Fruit fly (Drosophila melanogaster) whole organism, prepupa: ENCODE results near the gene TfAP-2.
A peak's percentile ranks its signal among the peaks of the same experiment; 100 is the strongest.

ENCODE experiments used
- Blimp-1 ChIP-seq: fragments of 200-800 bp; sonication (Bioruptor generic); optimal IDR thresholded peaks from 3 replicates; lab custom pipeline; 2017; ENCODE audit warnings: missing biosample characterization, missing genetic modification characterization, mild to moderate bottlenecking, moderate library complexity, missing genetic modification reagents
- CG10669 ChIP-seq: fragments of 200-800 bp; sonication (Bioruptor generic); optimal IDR thresholded peaks from 3 replicates; lab custom pipeline; 2018; ENCODE audit warnings: missing biosample characterization, mild to moderate bottlenecking, missing genetic modification characterization, moderate library complexity
- CG11762 ChIP-seq: fragments of 200-800 bp; sonication (Bioruptor generic); optimal IDR thresholded peaks from 3 replicates; lab custom pipeline; 2016; ENCODE audit warnings: missing biosample characterization, missing genetic modification characterization; ENCODE audit not compliant: insufficient read depth
- CG15336 ChIP-seq: fragments of 200-800 bp; sonication (Bioruptor generic); IDR thresholded peaks from 2 replicates; pipeline ENCODE4 v1.3.6; 2022; ENCODE audit warnings: missing biosample characterization, missing genetic modification characterization
- CG1621 ChIP-seq: fragments of 200-800 bp; sonication (Bioruptor generic); optimal IDR thresholded peaks from 3 replicates; lab custom pipeline; 2018; ENCODE audit warnings: missing biosample characterization, mild to moderate bottlenecking, missing genetic modification characterization
- CG16779 ChIP-seq: fragments of 200-800 bp; sonication (Bioruptor generic); optimal IDR thresholded peaks from 3 replicates; lab custom pipeline; 2017; ENCODE audit warnings: missing biosample characterization, mild to moderate bottlenecking, missing genetic modification characterization
- CG3032 ChIP-seq: fragments of 200-800 bp; optimal IDR thresholded peaks from 2 replicates; lab custom pipeline; 2019; ENCODE audit warnings: missing biosample characterization, mild to moderate bottlenecking, missing genetic modification characterization, moderate library complexity
- CG31627 ChIP-seq: fragments of 200-800 bp; sonication (Bioruptor generic); optimal IDR thresholded peaks from 3 replicates; lab custom pipeline; 2016; ENCODE audit warnings: missing biosample characterization, missing genetic modification characterization
- CG32006 ChIP-seq: fragments of 200-800 bp; sonication (Bioruptor generic); optimal IDR thresholded peaks from 3 replicates; lab custom pipeline; 2017; ENCODE audit warnings: missing biosample characterization, mild to moderate bottlenecking, missing genetic modification characterization
- CG34406 ChIP-seq: fragments of 200-800 bp; sonication (Bioruptor generic); optimal IDR thresholded peaks from 3 replicates; lab custom pipeline; 2016; ENCODE audit warnings: missing biosample characterization, missing genetic modification characterization
- CG6276 ChIP-seq: fragments of 200-800 bp; sonication (Bioruptor generic); optimal IDR thresholded peaks from 2 replicates; lab custom pipeline; 2017; ENCODE audit warnings: missing biosample characterization, mild to moderate bottlenecking, missing genetic modification characterization
- CG6808 ChIP-seq: fragments of 200-800 bp; sonication (Bioruptor generic); optimal IDR thresholded peaks from 3 replicates; lab custom pipeline; 2017; ENCODE audit warnings: missing biosample characterization, missing genetic modification characterization, mild to moderate bottlenecking, moderate library complexity, missing genetic modification reagents
- CG6854 ChIP-seq: fragments of 200-800 bp; sonication (Bioruptor generic); optimal IDR thresholded peaks from 2 replicates; lab custom pipeline; 2017; ENCODE audit warnings: missing biosample characterization, mild to moderate bottlenecking, missing genetic modification characterization
- CG7368 ChIP-seq: fragments of 200-800 bp; sonication (Bioruptor generic); optimal IDR thresholded peaks from 3 replicates; lab custom pipeline; 2016; ENCODE audit warnings: missing biosample characterization, missing genetic modification characterization
- CG8119 ChIP-seq: fragments of 200-800 bp; sonication (Bioruptor generic); IDR thresholded peaks from 3 replicates; pipeline ENCODE4 v1.3.6; 2022; ENCODE audit warnings: missing biosample characterization, missing genetic modification characterization
- CG9139 ChIP-seq: fragments of 200-800 bp; sonication (Bioruptor generic); optimal IDR thresholded peaks from 3 replicates; lab custom pipeline; 2017; ENCODE audit warnings: missing biosample characterization, mild to moderate bottlenecking, missing genetic modification characterization
- Eip78C ChIP-seq: fragments of 200-800 bp; sonication (Bioruptor generic); peaks from one replicate; lab custom pipeline; 2016; ENCODE audit warnings: missing biosample characterization, missing genetic modification characterization
- Gug ChIP-seq: fragments of 200-800 bp; sonication (Bioruptor generic); IDR thresholded peaks from 2 replicates; pipeline ENCODE4 v1.3.6; 2022; ENCODE audit warnings: missing biosample characterization, missing genetic modification characterization
- Hr39 ChIP-seq: fragments of 200-800 bp; sonication (Bioruptor generic); optimal IDR thresholded peaks from 2 replicates; lab custom pipeline; 2016; ENCODE audit warnings: missing biosample characterization, missing genetic modification characterization
- Smox ChIP-seq: fragments of 200-800 bp; sonication (Bioruptor generic); optimal IDR thresholded peaks from 3 replicates; lab custom pipeline; 2016; ENCODE audit warnings: missing biosample characterization, missing genetic modification characterization
- Sox102F ChIP-seq: fragments of 200-800 bp; sonication (Bioruptor generic); optimal IDR thresholded peaks from 2 replicates; lab custom pipeline; 2016; ENCODE audit warnings: missing biosample characterization, mild to moderate bottlenecking, missing genetic modification characterization
- achi ChIP-seq: fragments of 200-800 bp; sonication (Bioruptor generic); optimal IDR thresholded peaks from 3 replicates; lab custom pipeline; 2016; ENCODE audit warnings: missing biosample characterization, missing genetic modification characterization
- dsx ChIP-seq: fragments of 200-800 bp; optimal IDR thresholded peaks from 3 replicates; lab custom pipeline; 2019; ENCODE audit warnings: missing biosample characterization, mild to moderate bottlenecking, missing genetic modification characterization, moderate library complexity; ENCODE audit not compliant: poor library complexity, severe bottlenecking
- eg ChIP-seq: fragments of 200-800 bp; sonication (Bioruptor generic); IDR thresholded peaks from 3 replicates; pipeline ENCODE4 v1.3.6; 2022; ENCODE audit warnings: missing biosample characterization, missing genetic modification characterization
- fd59A ChIP-seq: fragments of 200-800 bp; sonication (Bioruptor generic); optimal IDR thresholded peaks from 2 replicates; lab custom pipeline; 2017; ENCODE audit warnings: missing biosample characterization, mild to moderate bottlenecking, missing genetic modification characterization, missing genetic modification reagents
- fkh ChIP-seq: fragments of 200-800 bp; sonication (Bioruptor generic); optimal IDR thresholded peaks from 3 replicates; lab custom pipeline; 2017; ENCODE audit warnings: missing biosample characterization, mild to moderate bottlenecking, missing genetic modification characterization, moderate library complexity
- lz ChIP-seq: fragments of 200-800 bp; sonication (Bioruptor generic); optimal IDR thresholded peaks from 3 replicates; lab custom pipeline; 2016; ENCODE audit warnings: missing biosample characterization, missing genetic modification characterization
- pdm3 ChIP-seq: fragments of 200-800 bp; sonication (Bioruptor generic); optimal IDR thresholded peaks from 3 replicates; lab custom pipeline; 2016; ENCODE audit warnings: missing biosample characterization, missing genetic modification characterization
- salr ChIP-seq, 2 experiments: fragments of 200-800 bp; sonication (Bioruptor generic); optimal IDR thresholded peaks; 3 replicates each; lab custom pipeline; 2016 to 2018; ENCODE audit warnings: missing biosample characterization in 2 of 2, missing genetic modification characterization in 2 of 2, mild to moderate bottlenecking in 1 of 2
- spab ChIP-seq: fragments of 200-800 bp; sonication (Bioruptor generic); optimal IDR thresholded peaks from 2 replicates; lab custom pipeline; 2017; ENCODE audit warnings: missing biosample characterization, mild to moderate bottlenecking, missing genetic modification characterization, missing genetic modification reagents
- ss ChIP-seq, 2 experiments: fragments of 200-800 bp; sonication (Bioruptor generic); optimal IDR thresholded peaks; 2 replicates in 1 of 2; 3 replicates in 1 of 2; lab custom pipeline; 2017 to 2018; ENCODE audit warnings: mild to moderate bottlenecking in 2 of 2, missing biosample characterization in 2 of 2, missing genetic modification characterization in 2 of 2, moderate library complexity in 1 of 2

The TfAP-2 gene

DNA sequence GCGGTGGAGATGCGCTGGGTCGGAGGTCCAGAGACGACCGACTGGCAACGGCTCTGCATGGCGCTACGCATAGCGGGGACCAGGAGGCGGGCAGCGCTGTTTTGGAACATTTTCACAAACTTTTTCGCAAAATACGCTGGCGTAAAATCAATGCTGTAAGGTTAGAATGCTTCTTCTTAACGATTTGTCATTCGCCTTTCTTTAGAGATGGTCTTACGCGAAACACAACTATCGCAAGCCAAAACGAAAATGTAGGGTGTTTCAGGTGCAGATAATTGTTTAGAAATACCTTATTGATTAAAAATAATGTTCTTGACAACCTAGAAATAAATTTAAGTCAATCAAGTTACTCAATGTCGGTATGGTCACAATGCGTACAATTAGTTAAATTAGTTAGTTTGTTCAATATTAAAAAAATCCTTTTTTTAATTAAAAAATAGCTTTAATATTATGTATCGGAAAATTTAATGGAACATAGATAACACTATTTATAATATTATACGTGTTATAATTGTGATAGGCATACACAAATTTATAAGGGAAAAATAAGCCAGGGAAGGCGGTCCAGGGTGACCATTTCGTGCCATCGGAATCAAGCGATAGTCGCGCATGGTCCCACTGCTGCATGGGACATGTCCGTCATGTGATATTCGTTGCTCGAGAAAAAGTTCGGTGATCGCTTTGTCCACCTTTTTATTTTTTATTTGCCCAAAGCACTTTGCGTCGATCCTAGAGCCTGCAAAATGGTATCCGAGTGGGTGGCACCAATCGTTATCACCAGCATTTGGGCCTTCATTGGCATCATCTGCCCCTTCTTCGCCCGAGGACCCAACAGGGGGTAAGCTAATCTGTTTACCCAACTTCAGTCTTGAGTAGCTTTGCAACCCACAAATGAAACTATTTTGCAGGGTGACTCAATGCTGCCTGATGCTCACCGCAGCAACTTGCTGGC lies 47.1 kb upstream of the TfAP-2 start, which contains the start of the genes COX8 and VhaM9.7-b (continued):
- TF ChIP-seq dsx (GFP tag; lab: Kevin White, UChicago) (no peak), ss (GFP tag; optimal IDR thresholded peaks at IDR 0.05; lab: Kevin White, UChicago) (no peak), achi (no peak), Eip78C (GFP tag; lab: Kevin White, UChicago) (peak; percentile 80), salr (GFP tag; optimal IDR thresholded peaks at IDR 0.05; lab: Kevin White, UChicago) (no peak), Gug (GFP tag; lab: Robert Waterston, UW) (no peak), lz (GFP tag; lab: Kevin White, UChicago) (peak; percentile 63), eg (GFP tag; lab: Robert Waterston, UW) (no peak), Blimp-1 (GFP tag; lab: Kevin White, UChicago) (no peak)

DNA sequence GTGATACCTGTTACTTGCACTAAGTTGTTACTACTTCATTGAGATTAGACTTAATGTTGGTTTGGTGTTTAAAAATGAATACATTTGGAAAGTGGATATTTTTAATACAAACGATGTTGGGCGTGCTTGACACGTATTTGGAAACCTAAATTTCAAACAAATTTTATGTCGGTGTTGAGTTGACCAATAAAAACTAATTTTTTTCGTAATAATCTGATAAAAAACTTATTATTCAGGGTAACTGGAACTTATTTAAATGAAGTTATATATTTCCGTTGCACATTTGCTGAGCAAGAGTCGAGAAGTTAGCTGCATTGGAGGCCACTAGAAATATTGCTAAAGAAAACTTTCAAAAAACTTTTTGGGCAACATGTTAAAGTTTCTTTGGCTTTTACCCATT lies 44.6 kb upstream of the TfAP-2 start, which contains the start of gene CG33290:
Gene CG33290, plus strand, starts transcription at position 301 of the 400 bp plus-strand sequence.
- TF ChIP-seq Hr39 (GFP tag; lab: Kevin White, UChicago), result no peak
- no peak for TF ChIP-seq CG1621
- no peak for TF ChIP-seq CG32006 (GFP tag; lab: Kevin White, UChicago)
- no peak for TF ChIP-seq CG6854
- TF ChIP-seq CG8119 (GFP tag; lab: Robert Waterston, UW), result no peak

DNA sequence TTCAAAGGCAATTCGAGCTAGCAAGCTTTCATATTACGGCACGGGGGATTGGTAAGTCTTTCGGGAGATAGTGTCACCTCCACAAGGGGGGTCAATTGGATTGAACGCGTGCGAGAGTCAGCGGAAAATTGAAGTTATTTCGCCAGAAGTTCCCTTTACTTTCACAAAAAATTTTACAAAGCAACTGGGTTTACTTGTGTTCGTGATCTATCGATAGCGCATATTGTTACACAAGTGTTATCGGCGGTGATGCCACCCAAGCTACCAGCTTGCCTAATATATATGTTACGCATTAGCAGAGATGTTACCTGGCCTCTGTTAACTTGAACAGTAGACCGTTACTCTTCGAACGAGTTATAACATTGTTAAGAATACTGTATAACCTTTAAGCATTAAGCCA lies 31.9 kb upstream of the TfAP-2 start, which contains the start of gene Wnk:
Gene Wnk, minus strand, starts transcription at position 177 of the 400 bp plus-strand sequence.
- TF ChIP-seq CG34406 (GFP tag; lab: Kevin White, UChicago) (no peak), CG31627 (GFP tag; lab: Kevin White, UChicago) (no peak)

DNA sequence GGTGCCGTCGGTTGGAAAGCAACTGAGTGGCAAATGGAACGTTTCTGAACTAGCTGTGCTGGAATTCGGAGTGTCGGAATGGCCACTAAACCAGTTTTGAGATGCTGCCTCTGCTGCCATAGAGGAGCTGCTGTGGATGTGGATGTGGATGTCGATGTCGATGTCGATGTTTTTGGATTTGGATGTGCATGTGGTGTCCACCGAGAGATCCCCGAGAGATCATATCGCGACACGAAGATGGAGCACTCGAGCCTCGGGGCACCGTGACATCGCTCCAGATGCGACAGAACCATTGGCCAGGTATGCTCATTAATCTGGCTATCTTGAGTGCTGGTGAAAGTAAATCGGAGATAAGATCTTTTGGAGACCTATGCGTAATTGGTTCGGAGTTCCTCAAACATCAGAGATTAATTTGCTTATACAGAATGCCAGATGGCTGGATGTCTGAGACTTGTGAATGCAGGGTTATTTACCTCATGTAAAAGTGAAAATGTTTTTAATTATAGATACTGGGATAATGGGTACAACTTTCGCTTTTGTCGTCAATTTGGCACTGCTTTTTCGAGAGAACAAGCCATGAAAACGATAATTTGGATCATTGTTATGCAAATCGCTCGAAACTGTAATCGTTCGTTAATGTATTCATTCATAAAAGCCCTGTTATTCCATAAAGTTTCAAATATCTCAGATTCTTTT lies 28.3 kb upstream of the TfAP-2 start, which contains the start of gene CG7173:
Gene CG7173, minus strand, starts transcription at position 51 of the 696 bp plus-strand sequence.
- no peak for TF ChIP-seq CG6276 (GFP tag; lab: Kevin White, UChicago)
- no peak for TF ChIP-seq fd59A (GFP tag; lab: Kevin White, UChicago)
- no peak for TF ChIP-seq CG3032 (tag; lab: Kevin White, UChicago)
- TF ChIP-seq achi, result no peak
- TF ChIP-seq CG8119 (GFP tag; lab: Robert Waterston, UW), result no peak
- no peak for TF ChIP-seq CG6808 (GFP tag; lab: Kevin White, UChicago)
- TF ChIP-seq Sox102F (GFP tag; lab: Kevin White, UChicago), result no peak
- TF ChIP-seq CG32006 (GFP tag; lab: Kevin White, UChicago), result no peak
- TF ChIP-seq Smox (GFP tag; lab: Kevin White, UChicago), result no peak
- no peak for TF ChIP-seq fkh (GFP tag; lab: Kevin White, UChicago)
- no peak for TF ChIP-seq spab
- no peak for TF ChIP-seq CG9139
- no peak for TF ChIP-seq CG11762 (GFP tag; lab: Kevin White, UChicago)
- no peak for TF ChIP-seq CG7368 (GFP tag; lab: Kevin White, UChicago)
- no peak for TF ChIP-seq Gug (GFP tag; lab: Robert Waterston, UW)
- no peak for TF ChIP-seq CG15336 (GFP tag; lab: Robert Waterston, UW)
- no peak for TF ChIP-seq Eip78C (GFP tag; lab: Kevin White, UChicago)
- TF ChIP-seq pdm3, result no peak
- TF ChIP-seq CG16779 (tag; lab: Kevin White, UChicago), result no peak
- no peak for TF ChIP-seq CG10669
